Fruit fly (Drosophila melanogaster): ENCODE results near the gene eIF1A.

eIF1A gene

DNA sequence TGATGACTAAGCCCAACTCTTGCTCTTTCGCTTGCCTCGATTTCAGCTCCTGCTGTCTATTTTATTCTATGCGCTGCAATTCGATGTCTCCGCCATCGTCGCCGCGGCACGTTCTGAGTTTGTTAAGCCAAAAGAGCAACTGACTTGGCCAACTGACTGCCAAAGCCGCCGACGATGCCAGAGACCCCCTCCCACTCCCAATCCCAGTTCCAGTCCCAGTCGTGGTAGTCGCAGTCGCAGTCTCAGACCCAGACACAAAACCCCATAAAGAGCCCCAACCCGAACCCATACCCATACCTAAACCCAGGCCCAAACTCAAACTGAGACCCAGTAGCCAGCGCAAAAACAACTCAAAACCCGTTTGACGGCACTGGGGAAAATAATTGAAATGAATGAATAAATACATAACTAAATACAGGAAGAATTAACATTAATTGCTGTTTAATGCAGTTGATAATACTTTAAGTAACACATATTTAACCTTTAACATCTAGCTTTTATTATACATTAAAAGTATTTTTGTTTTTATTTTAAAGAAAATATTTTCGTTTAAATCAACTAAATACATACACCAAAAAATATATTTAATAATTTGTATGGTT lies 36.4 kb downstream of the eIF1A start (continued):
- TF ChIP-seq nau (GFP tag; optimal IDR thresholded peaks at IDR 0.05) (no peak), CG14014 (GFP tag; IDR thresholded peaks at IDR 0.05) (no peak), CG12744 (GFP tag; optimal IDR thresholded peaks at IDR 0.05) (no peak), Meics (GFP tag; optimal IDR thresholded peaks at IDR 0.05) (no peak), pan (optimal IDR thresholded peaks at IDR 0.05) (no peak), pan (GFP tag; optimal IDR thresholded peaks at IDR 0.05 in 1 of 2, IDR thresholded peaks at IDR 0.05 in 1 of 2) (no peak), CG15696 (tag; optimal IDR thresholded peaks at IDR 0.05) (no peak), row (GFP tag; IDR thresholded peaks at IDR 0.05) (peak; percentile 59), CG17359 (tag; optimal IDR thresholded peaks at IDR 0.05) (no peak), Lim3 (GFP tag; IDR thresholded peaks at IDR 0.05) (no peak), CG2678 (tag; optimal IDR thresholded peaks at IDR 0.05) (peak; percentile 80), disco-r (GFP tag; optimal IDR thresholded peaks at IDR 0.05) (no peak), ken (GFP tag; IDR thresholded peaks at IDR 0.05) (no peak), Hmx (GFP tag; optimal IDR thresholded peaks at IDR 0.05) (no peak), crp (GFP tag; optimal IDR thresholded peaks at IDR 0.05) (no peak), lbe (GFP tag; optimal IDR thresholded peaks at IDR 0.05) (no peak), Ets97D (GFP tag; optimal IDR thresholded peaks at IDR 0.05) (no peak), Fer1 (GFP tag; optimal IDR thresholded peaks at IDR 0.05) (no peak), CG9437 (GFP tag; optimal IDR thresholded peaks at IDR 0.05) (no peak), YL-1 (GFP tag; optimal IDR thresholded peaks at IDR 0.05) (no peak), pros (GFP tag; optimal IDR thresholded peaks at IDR 0.05) (no peak), CG15514 (GFP tag; optimal IDR thresholded peaks at IDR 0.05) (no peak), HmgZ (tag; optimal IDR thresholded peaks at IDR 0.05) (no peak), CG3847 (GFP tag; IDR thresholded peaks at IDR 0.05) (no peak), caup (GFP tag; optimal IDR thresholded peaks at IDR 0.05; ENCODE audit: severe bottlenecking) (no peak), jigr1 (GFP tag; IDR thresholded peaks at IDR 0.05) (no peak), CG31441 (GFP tag; IDR thresholded peaks at IDR 0.05) (no peak; the same call in 1 of the 2 replicates), CG17612 (GFP tag; IDR thresholded peaks at IDR 0.05) (no peak), tna (GFP tag; IDR thresholded peaks at IDR 0.05; ENCODE audit: partially characterized antibody) (no peak), Mad (GFP tag; optimal IDR thresholded peaks at IDR 0.05) (no peak), Gug (GFP tag; IDR thresholded peaks at IDR 0.05) (no peak), pho (GFP tag; optimal IDR thresholded peaks at IDR 0.05) (no peak), CG34224 (GFP tag; IDR thresholded peaks at IDR 0.05; ENCODE audit: partially characterized antibody) (peak; percentile 29; the same call in 1 of the 3 replicates), CG11398 (GFP tag; optimal IDR thresholded peaks at IDR 0.05) (no peak), CG4404 (GFP tag; IDR thresholded peaks at IDR 0.05) (no peak), CG12236 (GFP tag; optimal IDR thresholded peaks at IDR 0.05) (no peak), HLH4C (GFP tag; IDR thresholded peaks at IDR 0.05; ENCODE audit: partially characterized antibody) (no peak), ash1 (GFP tag; optimal IDR thresholded peaks at IDR 0.05) (no peak), CG2712 (tag; optimal IDR thresholded peaks at IDR 0.05) (no peak), Hey (tag; optimal IDR thresholded peaks at IDR 0.05) (no peak), MBD-R2 (GFP tag; IDR thresholded peaks at IDR 0.05) (no peak; the same call in 1 of the 2 replicates), CG6765 (GFP tag; optimal IDR thresholded peaks at IDR 0.05) (peak; percentile 41), Trl (optimal IDR thresholded peaks at IDR 0.05) (no peak), Trl (GFP tag; optimal IDR thresholded peaks at IDR 0.05) (no peak), ssp (GFP tag; IDR thresholded peaks at IDR 0.05) (no peak), CG14050 (GFP tag; IDR thresholded peaks at IDR 0.05) (no peak), CG11695 (GFP tag; IDR thresholded peaks at IDR 0.05) (no peak; the same call in 2 of the 3 replicates), esg (GFP tag; conservative IDR thresholded peaks at IDR 0.05) (no peak), ap (GFP tag; IDR thresholded peaks at IDR 0.05) (no peak), sd (tag; optimal IDR thresholded peaks at IDR 0.05) (no peak), Sry-β (GFP tag; optimal IDR thresholded peaks at IDR 0.05) (no peak)
